Fruit fly (Drosophila melanogaster) whole organism, embryonic: Measurements from ENCODE around the gene CG16727.

ENCODE experiments used
- Adf1 ChIP-seq: fragments of 200-800 bp; sonication (Bioruptor generic); IDR thresholded peaks from 2 replicates; pipeline ENCODE4 v1.3.6; 2022; ENCODE audit warnings: missing biosample characterization, missing genetic modification characterization
- Antp ChIP-seq: fragments of 200-800 bp; sonication (Bioruptor generic); optimal IDR thresholded peaks from 3 replicates; lab custom pipeline; 2016; ENCODE audit warnings: missing biosample characterization, missing genetic modification characterization
- Atf3 ChIP-seq: fragments of 200-800 bp; sonication (Bioruptor generic); optimal IDR thresholded peaks from 3 replicates; lab custom pipeline; 2016; ENCODE audit warnings: missing biosample characterization, missing genetic modification characterization
- Atf6 ChIP-seq: fragments of 200-800 bp; sonication (Bioruptor generic); IDR thresholded peaks from 2 replicates; pipeline ENCODE4 v1.3.6; 2022; ENCODE audit warnings: missing biosample characterization, missing genetic modification characterization
- CG12104 ChIP-seq: fragments of 200-800 bp; sonication (Bioruptor generic); optimal IDR thresholded peaks from 3 replicates; lab custom pipeline; 2016; ENCODE audit warnings: missing biosample characterization, missing genetic modification characterization
- CG12769 ChIP-seq: fragments of 200-800 bp; sonication (Bioruptor generic); optimal IDR thresholded peaks from 2 replicates; lab custom pipeline; 2019; ENCODE audit warnings: missing biosample characterization, mild to moderate bottlenecking, missing genetic modification characterization, moderate library complexity
- CG14014 ChIP-seq: fragments of 200-800 bp; sonication (Bioruptor generic); IDR thresholded peaks from 2 replicates; pipeline ENCODE4 v1.3.6; 2022; ENCODE audit warnings: missing biosample characterization, missing genetic modification characterization
- CG14667 ChIP-seq: fragments of 200-800 bp; sonication (Bioruptor generic); IDR thresholded peaks from 2 replicates; pipeline ENCODE4 v1.3.6; 2022; ENCODE audit warnings: missing biosample characterization, missing genetic modification characterization
- CG16779 ChIP-seq: fragments of 200-800 bp; sonication (Bioruptor generic); IDR thresholded peaks from 2 replicates; pipeline ENCODE4 v1.3.6; 2022; ENCODE audit warnings: missing biosample characterization, missing genetic modification characterization
- CG17829 ChIP-seq: fragments of 200-800 bp; optimal IDR thresholded peaks from 2 replicates; lab custom pipeline; 2019; ENCODE audit warnings: missing biosample characterization, mild to moderate bottlenecking, missing genetic modification characterization, moderate library complexity
- CG1792 ChIP-seq: fragments of 200-800 bp; sonication (Bioruptor generic); optimal IDR thresholded peaks from 2 replicates; lab custom pipeline; 2016; ENCODE audit warnings: missing biosample characterization, missing genetic modification characterization
- CG18764 ChIP-seq: fragments of 200-800 bp; sonication (Bioruptor generic); optimal IDR thresholded peaks from 3 replicates; lab custom pipeline; 2016; ENCODE audit warnings: missing biosample characterization, missing genetic modification characterization
- CG2199 ChIP-seq: fragments of 200-800 bp; sonication (Bioruptor generic); IDR thresholded peaks from 3 replicates; pipeline ENCODE4 v1.3.6; 2022; ENCODE audit warnings: missing biosample characterization, missing genetic modification characterization
- CG43689 ChIP-seq: fragments of 200-800 bp; sonication (Bioruptor generic); IDR thresholded peaks from 2 replicates; pipeline ENCODE4 v1.3.6; 2022; ENCODE audit warnings: missing biosample characterization, missing genetic modification characterization
- CG4404 ChIP-seq: fragments of 200-800 bp; sonication (Bioruptor generic); IDR thresholded peaks from 2 replicates; pipeline ENCODE4 v1.3.6; 2022; ENCODE audit warnings: missing biosample characterization, missing genetic modification characterization
- CG4424 ChIP-seq: fragments of 200-800 bp; sonication (Bioruptor generic); optimal IDR thresholded peaks from 3 replicates; lab custom pipeline; 2016; ENCODE audit warnings: missing biosample characterization, missing genetic modification characterization
- CG4617 ChIP-seq: fragments of 200-800 bp; sonication (Bioruptor generic); optimal IDR thresholded peaks from 3 replicates; lab custom pipeline; 2016; ENCODE audit warnings: missing biosample characterization, missing genetic modification characterization, borderline replicate concordance
- CG4820 ChIP-seq: fragments of 200-800 bp; sonication (Bioruptor generic); optimal IDR thresholded peaks from 3 replicates; lab custom pipeline; 2016; ENCODE audit warnings: missing biosample characterization, missing genetic modification characterization
- CG6175 ChIP-seq: fragments of 200-800 bp; sonication (Bioruptor generic); IDR thresholded peaks from 3 replicates; pipeline ENCODE4 v1.3.6; 2022; ENCODE audit warnings: missing biosample characterization, missing genetic modification characterization
- CG6765 ChIP-seq: fragments of 200-800 bp; sonication (Bioruptor generic); optimal IDR thresholded peaks from 3 replicates; lab custom pipeline; 2017; ENCODE audit warnings: missing biosample characterization, mild to moderate bottlenecking, missing genetic modification characterization
- CG6791 ChIP-seq: fragments of 200-800 bp; sonication (Bioruptor generic); IDR thresholded peaks from 3 replicates; pipeline ENCODE4 v1.3.6; 2022; ENCODE audit warnings: missing biosample characterization, missing genetic modification characterization; ENCODE audit not compliant: partially characterized antibody
- CG7372 ChIP-seq: fragments of 200-800 bp; sonication (Bioruptor generic); IDR thresholded peaks from 2 replicates; pipeline ENCODE4 v1.3.6; 2022; ENCODE audit warnings: missing biosample characterization, missing genetic modification characterization
- CG7987 ChIP-seq: fragments of 200-800 bp; sonication (Bioruptor generic); optimal IDR thresholded peaks from 2 replicates; lab custom pipeline; 2018; ENCODE audit warnings: missing biosample characterization, mild to moderate bottlenecking, missing genetic modification characterization, moderate library complexity
- CG9215 ChIP-seq: fragments of 200-800 bp; sonication (Bioruptor generic); IDR thresholded peaks from 2 replicates; pipeline ENCODE4 v1.3.6; 2022; ENCODE audit warnings: missing biosample characterization, missing genetic modification characterization
- Camta ChIP-seq: fragments of 200-800 bp; sonication (Bioruptor generic); optimal IDR thresholded peaks from 2 replicates; lab custom pipeline; 2016; ENCODE audit warnings: missing biosample characterization, missing genetic modification characterization
- CkIIα-i1 ChIP-seq: fragments of 200-800 bp; sonication (Bioruptor generic); IDR thresholded peaks from 2 replicates; pipeline ENCODE4 v1.3.6; 2022; ENCODE audit warnings: missing biosample characterization, missing genetic modification characterization
- CoRest ChIP-seq: fragments of 200-800 bp; sonication (Bioruptor generic); optimal IDR thresholded peaks from 3 replicates; lab custom pipeline; 2018; ENCODE audit warnings: missing biosample characterization, mild to moderate bottlenecking, missing genetic modification characterization, moderate library complexity
- Gsc ChIP-seq: fragments of 200-800 bp; sonication (Bioruptor generic); IDR thresholded peaks from 2 replicates; pipeline ENCODE4 v1.3.6; 2022; ENCODE audit warnings: missing biosample characterization, missing genetic modification characterization
- HLHmδ ChIP-seq: fragments of 200-800 bp; sonication (Bioruptor generic); optimal IDR thresholded peaks from 2 replicates; lab custom pipeline; 2018; ENCODE audit warnings: missing biosample characterization, mild to moderate bottlenecking, missing genetic modification characterization, moderate library complexity
- Ravus ChIP-seq: fragments of 200-800 bp; sonication (Bioruptor generic); IDR thresholded peaks from 2 replicates; pipeline ENCODE4 v1.3.6; 2022; ENCODE audit warnings: missing biosample characterization, missing genetic modification characterization
- Rx ChIP-seq: fragments of 200-800 bp; sonication (Bioruptor generic); IDR thresholded peaks from 2 replicates; pipeline ENCODE4 v1.3.6; 2022; ENCODE audit warnings: missing biosample characterization, missing genetic modification characterization
- Stat92E ChIP-seq, 3 experiments: fragments of >200 bp in 2 of 3; fragments of 200-800 bp in 1 of 3; sonication (Bioruptor generic) in 1 of 3; optimal IDR thresholded peaks; 2 replicates each; lab custom pipeline; 2017 to 2019; ENCODE audit warnings: missing biosample characterization in 3 of 3, missing genetic modification characterization in 3 of 3, mild to moderate bottlenecking in 1 of 3, moderate library complexity in 1 of 3
- Vsx1 ChIP-seq: fragments of 200-800 bp; sonication (Bioruptor generic); optimal IDR thresholded peaks from 2 replicates; lab custom pipeline; 2017; ENCODE audit warnings: missing biosample characterization, mild to moderate bottlenecking, missing genetic modification characterization, missing genetic modification reagents
- ara ChIP-seq: fragments of 200-800 bp; sonication (Bioruptor generic); IDR thresholded peaks from 2 replicates; pipeline ENCODE4 v1.3.6; 2022; ENCODE audit warnings: missing biosample characterization, missing genetic modification characterization
- cas ChIP-seq: fragments of 200-800 bp; sonication (Bioruptor generic); IDR thresholded peaks from 2 replicates; pipeline ENCODE4 v1.3.6; 2022; ENCODE audit warnings: missing biosample characterization, missing genetic modification characterization
- crc ChIP-seq: fragments of 200-800 bp; sonication (Bioruptor generic); optimal IDR thresholded peaks from 2 replicates; lab custom pipeline; 2016; ENCODE audit warnings: missing biosample characterization, missing genetic modification characterization
- da ChIP-seq: fragments of 200-800 bp; sonication (Bioruptor generic); optimal IDR thresholded peaks from 2 replicates; lab custom pipeline; 2016; ENCODE audit warnings: missing biosample characterization, missing genetic modification characterization
- en ChIP-seq: fragments of 200-800 bp; sonication (Bioruptor generic); optimal IDR thresholded peaks from 2 replicates; lab custom pipeline; 2016; ENCODE audit warnings: missing biosample characterization, missing genetic modification characterization
- ewg ChIP-seq: fragments of 200-800 bp; sonication (Bioruptor generic); optimal IDR thresholded peaks from 3 replicates; lab custom pipeline; 2017; ENCODE audit warnings: mild to moderate bottlenecking, missing biosample characterization, missing genetic modification reagents, missing genetic modification characterization
- gce ChIP-seq: fragments of 200-800 bp; sonication (Bioruptor generic); IDR thresholded peaks from 3 replicates; pipeline ENCODE4 v1.3.6; 2022; ENCODE audit warnings: missing biosample characterization, missing genetic modification characterization
- gro ChIP-seq: fragments of 200-800 bp; sonication (Bioruptor generic); optimal IDR thresholded peaks from 2 replicates; lab custom pipeline; 2016; ENCODE audit warnings: missing biosample characterization, missing genetic modification characterization
- ham ChIP-seq: fragments of 200-800 bp; sonication (Bioruptor generic); IDR thresholded peaks from 2 replicates; pipeline ENCODE4 v1.3.6; 2022; ENCODE audit warnings: missing biosample characterization, missing genetic modification characterization
- jumu ChIP-seq: fragments of 200-800 bp; sonication (Bioruptor generic); optimal IDR thresholded peaks from 3 replicates; lab custom pipeline; 2016; ENCODE audit warnings: missing biosample characterization, missing genetic modification characterization
- knrl ChIP-seq: fragments of 200-800 bp; sonication (Bioruptor generic); IDR thresholded peaks from 3 replicates; pipeline ENCODE4 v1.3.6; 2022; ENCODE audit warnings: missing biosample characterization, missing genetic modification characterization; ENCODE audit not compliant: partially characterized antibody
- org-1 ChIP-seq: fragments of 200-800 bp; sonication (Bioruptor generic); optimal IDR thresholded peaks from 2 replicates; lab custom pipeline; 2017; ENCODE audit warnings: missing biosample characterization, missing genetic modification characterization
- pb ChIP-seq: fragments of 200-800 bp; sonication (Bioruptor generic); optimal IDR thresholded peaks from 3 replicates; lab custom pipeline; 2016; ENCODE audit warnings: missing biosample characterization, missing genetic modification characterization
- phol ChIP-seq: fragments of 200-800 bp; sonication (Bioruptor generic); optimal IDR thresholded peaks from 3 replicates; lab custom pipeline; 2018; ENCODE audit warnings: missing biosample characterization, mild to moderate bottlenecking, missing genetic modification characterization, moderate library complexity
- psq ChIP-seq: fragments of 200-800 bp; sonication (Bioruptor generic); optimal IDR thresholded peaks from 2 replicates; lab custom pipeline; 2017; ENCODE audit warnings: missing biosample characterization, missing genetic modification characterization
- scrt ChIP-seq: fragments of 200-800 bp; sonication (Bioruptor generic); optimal IDR thresholded peaks from 2 replicates; lab custom pipeline; 2018; ENCODE audit warnings: missing biosample characterization, mild to moderate bottlenecking, missing genetic modification characterization, moderate library complexity
- so ChIP-seq: fragments of 200-800 bp; sonication (Bioruptor generic); IDR thresholded peaks from 3 replicates; pipeline ENCODE4 v1.3.6; 2022; ENCODE audit warnings: missing biosample characterization, missing genetic modification characterization
- trh ChIP-seq: fragments of 200-800 bp; sonication (Bioruptor generic); optimal IDR thresholded peaks from 2 replicates; lab custom pipeline; 2016; ENCODE audit warnings: missing biosample characterization, missing genetic modification characterization
- unpg ChIP-seq: fragments of 200-800 bp; sonication (Bioruptor generic); optimal IDR thresholded peaks from 3 replicates; lab custom pipeline; 2018; ENCODE audit warnings: missing biosample characterization, mild to moderate bottlenecking, missing genetic modification characterization, moderate library complexity
- vnd ChIP-seq: fragments of 200-800 bp; sonication (Bioruptor generic); IDR thresholded peaks from 3 replicates; pipeline ENCODE4 v1.3.6; 2022; ENCODE audit warnings: missing biosample characterization, missing genetic modification characterization; ENCODE audit not compliant: partially characterized antibody

The CG16727 gene

dm6 chr3R:19632685-19633116 is 19.5 kb downstream of the CG16727 start, which contains the start of gene CG6231 (continued):
- no peak for TF ChIP-seq da (GFP tag; lab: Kevin White, UChicago)
- no peak for TF ChIP-seq CG7987 (GFP tag; lab: Kevin White, UChicago)
- TF ChIP-seq psq = no peak
- no peak for TF ChIP-seq Atf6 (GFP tag; lab: Robert Waterston, UW)
- no peak for TF ChIP-seq ara (GFP tag; lab: Robert Waterston, UW)
- no peak for TF ChIP-seq org-1
- TF ChIP-seq so (GFP tag; lab: Robert Waterston, UW) = peak; percentile 64; the same call in 1 of the 3 replicates
- TF ChIP-seq scrt = peak; percentile 99
- TF ChIP-seq vnd (GFP tag; lab: Robert Waterston, UW) = no peak
- TF ChIP-seq knrl = no peak
- no peak for TF ChIP-seq CG4820
- no peak for TF ChIP-seq CG4424 (GFP tag; lab: Kevin White, UChicago)
- TF ChIP-seq CG12769 (tag; lab: Kevin White, UChicago) = peak; percentile 9
- no peak for TF ChIP-seq CoRest
- peak; percentile 9 for TF ChIP-seq HLHmδ (GFP tag; lab: Kevin White, UChicago)
- peak; percentile 8 for TF ChIP-seq Antp
- no peak for TF ChIP-seq CG14667
- TF ChIP-seq Stat92E (GFP tag; optimal IDR thresholded peaks at IDR 0.05; lab: Kevin White, UChicago) = no peak
- no peak for TF ChIP-seq gro
- no peak for TF ChIP-seq crc
- no peak for TF ChIP-seq CG9215 (GFP tag; lab: Robert Waterston, UW)
- no peak for TF ChIP-seq CG2199 (GFP tag; lab: Robert Waterston, UW)
- TF ChIP-seq Camta (GFP tag; lab: Kevin White, UChicago) = no peak
- TF ChIP-seq Vsx1 (GFP tag; lab: Kevin White, UChicago) = no peak
- no peak for TF ChIP-seq CG43689
- peak; percentile 45; the same call in 1 of the 2 replicates for TF ChIP-seq Adf1
- no peak for TF ChIP-seq cas (GFP tag; lab: Robert Waterston, UW)
- TF ChIP-seq CG4404 (GFP tag; lab: Robert Waterston, UW) = no peak
- TF ChIP-seq CG7372 (GFP tag; lab: Robert Waterston, UW) = no peak
- TF ChIP-seq unpg (GFP tag; lab: Kevin White, UChicago) = no peak
- no peak for TF ChIP-seq en (GFP tag; lab: Kevin White, UChicago)
- TF ChIP-seq Atf3 (GFP tag; lab: Kevin White, UChicago) = peak; percentile 67
- TF ChIP-seq Gsc (GFP tag; lab: Robert Waterston, UW) = no peak
- TF ChIP-seq Rx (GFP tag; lab: Robert Waterston, UW) = no peak
- no peak for TF ChIP-seq CG1792 (GFP tag; lab: Kevin White, UChicago)
- TF ChIP-seq CG6765 (GFP tag; lab: Kevin White, UChicago) = no peak
- no peak for TF ChIP-seq CG14014 (GFP tag; lab: Robert Waterston, UW)
- no peak for TF ChIP-seq pb (GFP tag; lab: Kevin White, UChicago)
- no peak for TF ChIP-seq ham (GFP tag; lab: Robert Waterston, UW)
- no peak for TF ChIP-seq CkIIα-i1
- TF ChIP-seq CG18764 (GFP tag; lab: Kevin White, UChicago) = no peak
- no peak for TF ChIP-seq trh (GFP tag; lab: Kevin White, UChicago)
- no peak for TF ChIP-seq CG17829 (tag; lab: Kevin White, UChicago)
- no peak for TF ChIP-seq phol (tag; lab: Kevin White, UChicago)
- no peak for TF ChIP-seq gce
- TF ChIP-seq ewg = peak; percentile 97
- no peak for TF ChIP-seq CG4617 (GFP tag; lab: Kevin White, UChicago)
- TF ChIP-seq jumu (GFP tag; lab: Kevin White, UChicago) = no peak
- 0 out of 3 replicates have a peak, but pooled peaks have one; percentile 32 for TF ChIP-seq CG6791 (GFP tag; lab: Robert Waterston, UW)
- TF ChIP-seq Ravus (GFP tag; lab: Robert Waterston, UW) = no peak
- TF ChIP-seq CG16779 = no peak
- TF ChIP-seq CG6175 (GFP tag; lab: Robert Waterston, UW) = no peak
- TF ChIP-seq CG12104 (GFP tag; lab: Kevin White, UChicago) = no peak
